Worm (Caenorhabditis elegans) whole organism, young adult: ENCODE results near the gene srpa-72.

Experiments
- T07F8.4 ChIP-seq: sonication (generic microtip); optimal IDR thresholded peaks from 2 replicates; lab custom pipeline; 2016; ENCODE audit warnings: mild to moderate bottlenecking, missing genetic modification characterization, moderate library complexity, missing compliant biosample characterization
- akir-1 ChIP-seq: fragments of 200-800 bp; sonication (Bioruptor generic); optimal IDR thresholded peaks from 2 replicates; lab custom pipeline; 2018; ENCODE audit warnings: mild to moderate bottlenecking, missing genetic modification characterization, moderate library complexity, missing compliant biosample characterization
- athp-1 ChIP-seq: sonication (generic microtip); optimal IDR thresholded peaks from 2 replicates; lab custom pipeline; 2017; ENCODE audit warnings: mild to moderate bottlenecking, missing genetic modification characterization, missing compliant biosample characterization
- hmg-1.2 ChIP-seq: fragments of 200-800 bp; sonication (Bioruptor generic); IDR thresholded peaks from 2 replicates; pipeline ENCODE4 v1.3.6; 2022; ENCODE audit warnings: missing genetic modification reagents, missing genetic modification characterization, missing compliant biosample characterization

ce11 chrII:2797951-2798350, 10.7 kb downstream of the srpa-72 start:
- no peak for TF ChIP-seq T07F8.4
- no peak for TF ChIP-seq akir-1 (GFP tag; lab: Kevin White, UChicago)
- TF ChIP-seq hmg-1.2 (GFP tag; lab: Robert Waterston, UW), result no peak
- no peak for TF ChIP-seq athp-1 (tag; lab: Kevin White, UChicago)
